Fruit fly (Drosophila melanogaster): ENCODE data around the gene CG6028.

- no peak for TF ChIP-seq pan (optimal IDR thresholded peaks at IDR 0.05)
- TF ChIP-seq psq (optimal IDR thresholded peaks at IDR 0.05), result no peak
- TF ChIP-seq usp (GFP tag; optimal IDR thresholded peaks at IDR 0.05), result no peak
- TF ChIP-seq CG8478 (optimal IDR thresholded peaks at IDR 0.05), result no peak
These were observed 17.7 kb upstream of the CG6028 start for dm6 chr3R:22042982-22043381.

All from whole organism.